Fruit fly (Drosophila melanogaster) S2 (cell line): ENCODE results near the gene CG12885.

ENCODE experiments used
- CG8478 ChIP-seq: fragments of >200 bp; optimal IDR thresholded peaks from 2 replicates; lab custom pipeline; 2018
- CTCF ChIP-seq, 2 experiments: fragments of >200 bp; optimal IDR thresholded peaks; 2 replicates each; lab custom pipeline; 2018

dm6 chr3R:27561114-27561513, 40.4 kb downstream of the CG12885 start, which contains the start of gene CG5646:
- TF ChIP-seq CG8478 = no peak
- TF ChIP-seq CTCF (optimal IDR thresholded peaks at IDR 0.05; lab: Kevin White, UChicago) = no peak
